Worm (Caenorhabditis elegans) whole organism, early embryonic: ENCODE results near the gene frpr-10.

ENCODE experiments used
- F13C5.2 ChIP-seq: sonication (generic microtip); optimal IDR thresholded peaks from 2 replicates; lab custom pipeline; 2017; ENCODE audit warnings: mild to moderate bottlenecking, missing genetic modification characterization, inconsistent platforms, missing compliant biosample characterization
- ama-1 ChIP-seq: fragments of 150-350 bp; optimal IDR thresholded peaks from 2 replicates; lab custom pipeline; 2014
- ceh-13 ChIP-seq: fragments of 200-800 bp; sonication (Bioruptor generic); optimal IDR thresholded peaks from 2 replicates; lab custom pipeline; 2018; ENCODE audit warnings: mild to moderate bottlenecking, missing genetic modification characterization, missing compliant biosample characterization
- ets-7 ChIP-seq: sonication (generic microtip); optimal IDR thresholded peaks from 2 replicates; lab custom pipeline; 2016; ENCODE audit warnings: missing genotype, missing genetic modification characterization, missing compliant biosample characterization

DNA sequence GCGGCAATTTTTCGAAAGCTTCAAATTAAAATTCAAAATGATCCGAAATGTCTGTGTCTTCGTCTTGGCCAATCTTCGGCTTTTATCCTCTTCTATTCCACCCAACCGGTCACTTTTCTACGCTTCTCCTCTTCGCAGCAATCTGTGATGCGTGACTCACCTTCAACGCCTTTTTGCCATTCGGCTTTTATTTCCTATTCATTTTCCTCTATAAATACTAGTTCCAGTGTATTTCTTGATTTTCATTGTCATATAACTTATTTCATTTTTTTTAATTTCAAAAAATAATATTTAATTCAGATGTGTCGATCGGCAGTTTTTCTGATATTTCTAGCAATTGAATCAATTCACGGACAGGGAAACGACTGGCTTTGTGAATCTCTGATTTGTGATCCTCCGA, 37.5 kb upstream of the frpr-10 start, which contains the start of gene C49H3.16:
- TF ChIP-seq F13C5.2 (tag; lab: Kevin White, UChicago) = no peak
- TF ChIP-seq ets-7 (tag; lab: Kevin White, UChicago) = no peak
- no peak for TF ChIP-seq ama-1 (lab: Kevin White, UChicago)
- no peak for TF ChIP-seq ceh-13 (GFP tag; lab: Kevin White, UChicago)
